Worm (Caenorhabditis elegans) whole organism, late embryonic: Measurements from ENCODE around the gene ZK813.4.

ENCODE experiments used
- K02D7.2 ChIP-seq: sonication (generic microtip); optimal IDR thresholded peaks from 2 replicates; lab custom pipeline; 2017; ENCODE audit warnings: mild to moderate bottlenecking, missing genetic modification characterization, missing compliant biosample characterization
- K09A11.1 ChIP-seq: sonication (generic microtip); optimal IDR thresholded peaks from 2 replicates; lab custom pipeline; 2017; ENCODE audit warnings: antibody characterized with exemption, mild to moderate bottlenecking, missing genetic modification characterization, missing compliant biosample characterization; ENCODE audit not compliant: insufficient read depth
- T23F11.4 ChIP-seq: fragments of 200-800 bp; sonication (Bioruptor generic); optimal IDR thresholded peaks from 2 replicates; lab custom pipeline; 2018; ENCODE audit warnings: mild to moderate bottlenecking, missing genetic modification characterization, missing compliant biosample characterization
- Y22D7AL.16 ChIP-seq: sonication (generic microtip); optimal IDR thresholded peaks from 2 replicates; lab custom pipeline; 2016; ENCODE audit warnings: missing genetic modification characterization, missing compliant biosample characterization
- ahr-1 ChIP-seq: sonication (generic microtip); optimal IDR thresholded peaks from 2 replicates; lab custom pipeline; 2016; ENCODE audit warnings: missing genetic modification characterization, missing compliant biosample characterization
- ceh-14 ChIP-seq: sonication (generic microtip); optimal IDR thresholded peaks from 2 replicates; lab custom pipeline; 2016; ENCODE audit warnings: missing genotype, missing genetic modification characterization, missing compliant biosample characterization
- ceh-18 ChIP-seq: sonication (generic microtip); optimal IDR thresholded peaks from 2 replicates; lab custom pipeline; 2016; ENCODE audit warnings: missing genetic modification characterization, missing compliant biosample characterization
- ceh-19 ChIP-seq: fragments of 200-800 bp; sonication (Bioruptor generic); optimal IDR thresholded peaks from 2 replicates; lab custom pipeline; 2018; ENCODE audit warnings: mild to moderate bottlenecking, missing genetic modification characterization, missing compliant biosample characterization
- ceh-2 ChIP-seq: sonication (generic microtip); optimal IDR thresholded peaks from 2 replicates; lab custom pipeline; 2016; ENCODE audit warnings: missing genotype, missing genetic modification characterization, missing compliant biosample characterization
- ceh-31 ChIP-seq: sonication (generic microtip); optimal IDR thresholded peaks from 2 replicates; lab custom pipeline; 2016; ENCODE audit warnings: missing genetic modification characterization, missing compliant biosample characterization
- ceh-45 ChIP-seq: fragments of 200-800 bp; sonication (Bioruptor generic); IDR thresholded peaks from 2 replicates; pipeline ENCODE4 v1.3.6; 2022; ENCODE audit warnings: missing genetic modification reagents, missing genetic modification characterization, missing compliant biosample characterization
- ceh-48 ChIP-seq: sonication (generic microtip); optimal IDR thresholded peaks from 2 replicates; lab custom pipeline; 2016; ENCODE audit warnings: missing genetic modification characterization, inconsistent platforms, missing compliant biosample characterization
- ceh-9 ChIP-seq: sonication (generic microtip); optimal IDR thresholded peaks from 2 replicates; lab custom pipeline; 2016; ENCODE audit warnings: mild to moderate bottlenecking, missing genetic modification characterization, inconsistent platforms, missing compliant biosample characterization
- dmd-4 ChIP-seq: sonication (generic microtip); optimal IDR thresholded peaks from 2 replicates; lab custom pipeline; 2016; ENCODE audit warnings: borderline replicate concordance, missing genetic modification characterization, missing compliant biosample characterization
- elt-2 ChIP-seq: sonication (generic microtip); optimal IDR thresholded peaks from 2 replicates; lab custom pipeline; 2016; ENCODE audit warnings: missing genetic modification reagents, missing genetic modification characterization, missing compliant biosample characterization
- ets-4 ChIP-seq: sonication (generic microtip); optimal IDR thresholded peaks from 2 replicates; lab custom pipeline; 2016; ENCODE audit warnings: missing genetic modification characterization, missing compliant biosample characterization
- eyg-1 ChIP-seq: sonication (generic microtip); optimal IDR thresholded peaks from 2 replicates; lab custom pipeline; 2016; ENCODE audit warnings: missing genotype, missing genetic modification characterization, missing compliant biosample characterization
- fax-1 ChIP-seq: sonication (generic microtip); optimal IDR thresholded peaks from 2 replicates; lab custom pipeline; 2016; ENCODE audit warnings: missing genotype, missing genetic modification characterization, missing compliant biosample characterization
- fkh-10 ChIP-seq: fragments of 150-350 bp; optimal IDR thresholded peaks from 2 replicates; lab custom pipeline; 2014; ENCODE audit warnings: missing biosample characterization, missing genetic modification reagents, missing genetic modification characterization
- gmeb-2 ChIP-seq: sonication (generic microtip); optimal IDR thresholded peaks from 2 replicates; lab custom pipeline; 2016; ENCODE audit warnings: missing genetic modification characterization, inconsistent platforms, missing compliant biosample characterization
- hlh-15 ChIP-seq: sonication (generic microtip); optimal IDR thresholded peaks from 2 replicates; lab custom pipeline; 2016; ENCODE audit warnings: missing genetic modification characterization, missing compliant biosample characterization
- hlh-30 ChIP-seq: sonication (generic microtip); optimal IDR thresholded peaks from 2 replicates; lab custom pipeline; 2017; ENCODE audit warnings: antibody characterized with exemption, missing genetic modification characterization, missing compliant biosample characterization; ENCODE audit not compliant: insufficient read depth
- hlh-6 ChIP-seq: sonication (generic microtip); optimal IDR thresholded peaks from 2 replicates; lab custom pipeline; 2016; ENCODE audit warnings: missing genotype, missing genetic modification characterization, missing compliant biosample characterization
- lim-6 ChIP-seq: sonication (generic microtip); optimal IDR thresholded peaks from 2 replicates; lab custom pipeline; 2016; ENCODE audit warnings: missing genetic modification characterization, missing compliant biosample characterization
- lin-11 ChIP-seq: fragments of 200-800 bp; sonication (Bioruptor generic); optimal IDR thresholded peaks from 2 replicates; lab custom pipeline; 2018; ENCODE audit warnings: mild to moderate bottlenecking, missing genetic modification characterization, missing compliant biosample characterization
- madf-2 ChIP-seq: sonication (generic microtip); optimal IDR thresholded peaks from 2 replicates; lab custom pipeline; 2017; ENCODE audit warnings: missing genetic modification characterization, missing compliant biosample characterization
- mec-3 ChIP-seq: sonication (generic microtip); optimal IDR thresholded peaks from 2 replicates; lab custom pipeline; 2016; ENCODE audit warnings: borderline replicate concordance, missing genetic modification characterization, missing compliant biosample characterization
- nfya-1 ChIP-seq: sonication (generic microtip); optimal IDR thresholded peaks from 2 replicates; lab custom pipeline; 2017; ENCODE audit warnings: missing genetic modification characterization, mild to moderate bottlenecking, missing compliant biosample characterization, antibody characterized with exemption, moderate library complexity
- odd-2 ChIP-seq: sonication (generic microtip); optimal IDR thresholded peaks from 2 replicates; lab custom pipeline; 2017; ENCODE audit warnings: antibody characterized with exemption, mild to moderate bottlenecking, missing genetic modification characterization, missing compliant biosample characterization
- pat-9 ChIP-seq: fragments of 200-800 bp; sonication (Bioruptor generic); optimal IDR thresholded peaks from 2 replicates; lab custom pipeline; 2018; ENCODE audit warnings: mild to moderate bottlenecking, missing genetic modification characterization, moderate library complexity, missing compliant biosample characterization
- pax-1 ChIP-seq: fragments of 150-350 bp; optimal IDR thresholded peaks from 2 replicates; lab custom pipeline; 2014; ENCODE audit warnings: missing biosample characterization, missing genetic modification characterization
- pros-1 ChIP-seq: fragments of 150-350 bp; optimal IDR thresholded peaks from 2 replicates; lab custom pipeline; 2014; ENCODE audit warnings: missing biosample characterization, missing genetic modification reagents, missing genetic modification characterization
- rnt-1 ChIP-seq: sonication (generic microtip); optimal IDR thresholded peaks from 2 replicates; lab custom pipeline; 2016; ENCODE audit warnings: missing genetic modification characterization, missing compliant biosample characterization
- sdc-2 ChIP-seq: sonication (generic microtip); optimal IDR thresholded peaks from 2 replicates; lab custom pipeline; 2016; ENCODE audit warnings: missing genotype, missing genetic modification characterization, missing compliant biosample characterization
- sox-2 ChIP-seq: fragments of 200-800 bp; sonication (Bioruptor generic); IDR thresholded peaks from 2 replicates; pipeline ENCODE4 v1.3.6; 2022; ENCODE audit warnings: missing genetic modification reagents, missing genetic modification characterization, missing compliant biosample characterization
- sox-4 ChIP-seq: sonication (generic microtip); optimal IDR thresholded peaks from 2 replicates; lab custom pipeline; 2017; ENCODE audit warnings: mild to moderate bottlenecking, missing genetic modification characterization, inconsistent platforms, missing compliant biosample characterization
- tbx-2 ChIP-seq: sonication (generic microtip); optimal IDR thresholded peaks from 2 replicates; lab custom pipeline; 2016; ENCODE audit warnings: missing genetic modification characterization, missing compliant biosample characterization
- ttx-3 ChIP-seq: sonication (generic microtip); optimal IDR thresholded peaks from 2 replicates; lab custom pipeline; 2016; ENCODE audit warnings: missing genetic modification reagents, missing genetic modification characterization, missing compliant biosample characterization
- unc-3 ChIP-seq, 2 experiments: fragments of 200-800 bp in 1 of 2; sonication (Bioruptor generic) in 1 of 2; sonication (generic microtip) in 1 of 2; conservative IDR thresholded peaks in 1 of 2; optimal IDR thresholded peaks in 1 of 2; 2 replicates each; pipeline versions ENCODE4 v1.3.6 to Lab custom; 2016 to 2022; ENCODE audit warnings: missing compliant biosample characterization in 2 of 2, missing genetic modification characterization in 2 of 2, missing genetic modification reagents in 1 of 2
- unc-42 ChIP-seq: sonication (generic microtip); optimal IDR thresholded peaks from 2 replicates; lab custom pipeline; 2016; ENCODE audit warnings: missing genotype, missing genetic modification characterization, missing compliant biosample characterization
- unc-55 ChIP-seq: sonication (generic microtip); optimal IDR thresholded peaks from 2 replicates; lab custom pipeline; 2017; ENCODE audit warnings: missing biosample characterization, missing genetic modification reagents, missing genetic modification characterization
- unc-86 ChIP-seq: sonication (generic microtip); optimal IDR thresholded peaks from 2 replicates; lab custom pipeline; 2016; ENCODE audit warnings: missing genetic modification characterization, missing compliant biosample characterization
- zip-5 ChIP-seq: sonication (generic microtip); optimal IDR thresholded peaks from 2 replicates; lab custom pipeline; 2016; ENCODE audit warnings: missing genetic modification characterization, missing compliant biosample characterization
- ztf-16 ChIP-seq: sonication (generic microtip); optimal IDR thresholded peaks from 2 replicates; lab custom pipeline; 2017; ENCODE audit warnings: missing genetic modification characterization, missing compliant biosample characterization

Gene ZK813.4

DNA sequence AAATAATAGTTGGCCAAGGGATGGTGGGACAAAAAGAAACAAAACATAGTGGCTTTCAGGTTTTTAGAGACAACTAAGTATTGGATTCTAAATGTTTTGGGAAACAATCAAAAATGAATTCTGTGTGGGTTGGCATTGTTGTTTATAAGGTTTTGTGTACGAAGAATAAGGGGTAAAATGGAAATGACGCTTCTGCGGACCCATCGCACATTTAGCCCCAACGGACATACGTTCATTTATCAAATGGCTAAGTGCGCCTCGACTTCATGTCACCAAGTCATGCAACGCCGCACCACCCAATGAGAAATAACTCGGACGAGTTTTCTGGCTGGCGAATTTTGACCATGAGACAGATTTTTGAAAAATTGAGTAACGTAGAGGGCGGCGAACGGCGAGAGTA, 40.4 kb upstream of the ZK813.4 start:
- no peak for TF ChIP-seq mec-3 (tag; lab: Kevin White, UChicago)
- no peak for TF ChIP-seq fkh-10 (GFP tag; lab: Kevin White, UChicago)
- no peak for TF ChIP-seq K09A11.1 (tag; lab: Kevin White, UChicago)
- TF ChIP-seq sox-4 (tag; lab: Kevin White, UChicago), result no peak
- TF ChIP-seq unc-86 (tag; lab: Kevin White, UChicago), result no peak
- no peak for TF ChIP-seq dmd-4
- no peak for TF ChIP-seq K02D7.2 (tag; lab: Kevin White, UChicago)
- no peak for TF ChIP-seq hlh-15 (tag; lab: Kevin White, UChicago)
- TF ChIP-seq Y22D7AL.16 (tag; lab: Kevin White, UChicago), result no peak
- no peak for TF ChIP-seq ceh-31 (tag; lab: Kevin White, UChicago)
- TF ChIP-seq pros-1 (tag; lab: Kevin White, UChicago), result no peak
- TF ChIP-seq madf-2, result no peak
- no peak for TF ChIP-seq fax-1 (tag; lab: Kevin White, UChicago)
- TF ChIP-seq hlh-30 (tag; lab: Kevin White, UChicago), result no peak

DNA sequence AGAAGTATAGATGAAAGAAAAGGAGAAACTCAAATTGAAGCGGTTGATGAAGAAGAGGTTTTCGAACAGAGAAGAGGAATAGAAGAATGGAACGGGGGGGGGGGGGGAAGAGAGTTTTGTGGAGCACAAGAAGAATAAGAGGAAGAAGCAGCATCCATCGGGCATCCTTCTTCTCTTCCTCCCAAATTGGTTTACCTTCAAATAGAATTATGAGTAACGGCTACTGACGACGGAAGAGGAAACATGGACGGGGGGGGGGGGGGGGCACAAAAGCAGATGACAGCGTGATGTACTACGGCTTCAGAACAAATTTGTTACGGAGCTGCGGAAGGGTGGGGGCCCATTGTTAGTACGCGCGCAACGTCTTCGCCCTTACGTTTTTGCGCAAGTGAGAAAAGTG, 39.4 kb upstream of the ZK813.4 start:
- TF ChIP-seq ceh-19 (GFP tag; lab: Kevin White, UChicago) (peak; percentile 47), unc-42 (tag; lab: Kevin White, UChicago) (peak; percentile 92), dmd-4 (no peak)

DNA sequence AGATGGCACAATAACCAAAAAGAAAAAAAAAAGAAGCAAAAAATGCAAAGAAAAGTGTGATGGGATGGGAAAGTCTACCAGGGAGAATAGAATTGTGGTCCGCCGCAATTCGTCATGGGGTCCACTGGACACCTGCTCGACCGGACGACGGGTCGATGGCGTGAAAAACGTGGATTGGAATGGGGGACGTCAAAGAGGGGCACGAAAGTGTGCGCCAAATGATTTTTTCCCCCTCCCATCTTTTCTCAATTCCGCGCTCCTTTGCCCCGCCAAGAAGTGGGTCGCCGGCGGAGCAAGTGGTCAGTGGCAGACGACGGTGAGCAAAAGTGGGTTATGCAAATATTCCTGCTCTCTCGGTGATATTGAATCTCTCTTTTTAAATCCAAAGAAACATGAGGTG, 38.0 kb upstream of the ZK813.4 start:
- TF ChIP-seq ceh-45 (GFP tag; lab: Robert Waterston, UW) (no peak), ceh-31 (tag; lab: Kevin White, UChicago) (no peak), ets-4 (no peak), ceh-9 (tag; lab: Kevin White, UChicago) (peak; percentile 19), Y22D7AL.16 (tag; lab: Kevin White, UChicago) (no peak)

DNA sequence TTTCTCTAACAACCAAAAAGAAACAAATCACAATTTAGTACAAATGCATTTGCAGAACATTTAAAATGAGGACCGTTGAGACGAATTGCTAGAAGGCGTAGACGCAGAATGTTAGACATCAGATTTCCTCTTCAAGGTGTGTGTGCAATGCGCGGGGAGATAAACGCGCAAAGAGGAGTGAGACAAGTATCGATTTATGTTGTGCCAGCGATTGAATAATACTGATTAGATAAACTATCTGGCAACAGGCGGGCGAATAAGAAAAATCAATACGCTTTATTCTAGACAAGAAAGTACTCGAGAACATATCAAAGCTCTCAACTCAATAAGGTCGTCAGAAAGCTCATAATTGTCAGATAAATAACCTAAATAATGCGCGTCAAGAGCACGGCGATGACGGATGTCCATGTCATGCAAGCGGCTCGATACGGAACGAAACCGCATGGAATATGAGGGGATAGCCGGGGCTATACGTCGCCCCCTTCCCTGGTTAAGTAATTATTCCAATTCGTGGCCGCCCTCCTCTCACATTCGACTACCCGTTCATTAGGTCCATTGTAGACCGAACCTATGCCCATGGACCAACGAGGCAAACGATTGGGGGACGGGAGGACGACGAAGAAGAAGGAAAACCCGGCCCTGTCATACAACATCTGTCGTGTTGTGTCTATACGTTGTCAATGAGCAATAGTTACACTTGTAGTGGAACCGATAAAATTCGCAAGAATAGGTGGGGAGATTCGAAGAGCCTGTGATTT, 37.3 kb upstream of the ZK813.4 start:
- TF ChIP-seq eyg-1 (tag; lab: Kevin White, UChicago), result no peak
- peak; percentile 56 for TF ChIP-seq unc-42 (tag; lab: Kevin White, UChicago)
- no peak for TF ChIP-seq T23F11.4 (GFP tag; lab: Kevin White, UChicago)
- TF ChIP-seq pax-1, result no peak
- no peak for TF ChIP-seq sox-2 (GFP tag; lab: Robert Waterston, UW)
- no peak for TF ChIP-seq fkh-10 (GFP tag; lab: Kevin White, UChicago)
- TF ChIP-seq ceh-2 (tag; lab: Kevin White, UChicago), result no peak
- TF ChIP-seq unc-55, result no peak
- no peak for TF ChIP-seq hlh-6 (tag; lab: Kevin White, UChicago)
- no peak for TF ChIP-seq nfya-1 (tag; lab: Kevin White, UChicago)
- TF ChIP-seq lin-11 (tag; lab: Kevin White, UChicago), result no peak
- peak; percentile 61 for TF ChIP-seq elt-2 (tag; lab: Kevin White, UChicago)
- no peak for TF ChIP-seq unc-3 (GFP tag; conservative IDR thresholded peaks at IDR 0.05; lab: Robert Waterston, UW)
- no peak for TF ChIP-seq unc-3 (tag; optimal IDR thresholded peaks at IDR 0.05; lab: Kevin White, UChicago)
- peak; percentile 42 for TF ChIP-seq sdc-2
- no peak for TF ChIP-seq ets-4
- TF ChIP-seq tbx-2 (tag; lab: Kevin White, UChicago), result peak; percentile 9
- TF ChIP-seq ztf-16 (tag; lab: Kevin White, UChicago), result no peak
- no peak for TF ChIP-seq zip-5
- TF ChIP-seq gmeb-2 (tag; lab: Kevin White, UChicago), result no peak
- no peak for TF ChIP-seq odd-2 (tag; lab: Kevin White, UChicago)
- TF ChIP-seq pat-9 (tag; lab: Kevin White, UChicago), result no peak
- no peak for TF ChIP-seq dmd-4
- TF ChIP-seq ceh-31 (tag; lab: Kevin White, UChicago), result peak; percentile 26
- no peak for TF ChIP-seq ceh-14 (tag; lab: Kevin White, UChicago)
- TF ChIP-seq lim-6 (tag; lab: Kevin White, UChicago), result no peak
- no peak for TF ChIP-seq K02D7.2 (tag; lab: Kevin White, UChicago)
- no peak for TF ChIP-seq ceh-18 (tag; lab: Kevin White, UChicago)
- TF ChIP-seq ceh-48, result peak; percentile 36
- no peak for TF ChIP-seq ttx-3 (tag; lab: Kevin White, UChicago)
- no peak for TF ChIP-seq ahr-1
- no peak for TF ChIP-seq rnt-1 (tag; lab: Kevin White, UChicago)
